Worm (Caenorhabditis elegans) whole organism, late embryonic: Measurements from ENCODE around the gene klc-1.

Experiments used
- ahr-1 ChIP-seq: sonication (generic microtip); optimal IDR thresholded peaks from 2 replicates; lab custom pipeline; 2016; ENCODE audit warnings: missing genetic modification characterization, missing compliant biosample characterization
- ets-4 ChIP-seq: sonication (generic microtip); optimal IDR thresholded peaks from 2 replicates; lab custom pipeline; 2016; ENCODE audit warnings: missing genetic modification characterization, missing compliant biosample characterization
- pag-3 ChIP-seq: sonication (generic microtip); optimal IDR thresholded peaks from 2 replicates; lab custom pipeline; 2016; ENCODE audit warnings: missing compliant biosample characterization, missing genetic modification characterization, borderline replicate concordance
- ttx-3 ChIP-seq: sonication (generic microtip); optimal IDR thresholded peaks from 2 replicates; lab custom pipeline; 2016; ENCODE audit warnings: missing genetic modification reagents, missing genetic modification characterization, missing compliant biosample characterization

DNA sequence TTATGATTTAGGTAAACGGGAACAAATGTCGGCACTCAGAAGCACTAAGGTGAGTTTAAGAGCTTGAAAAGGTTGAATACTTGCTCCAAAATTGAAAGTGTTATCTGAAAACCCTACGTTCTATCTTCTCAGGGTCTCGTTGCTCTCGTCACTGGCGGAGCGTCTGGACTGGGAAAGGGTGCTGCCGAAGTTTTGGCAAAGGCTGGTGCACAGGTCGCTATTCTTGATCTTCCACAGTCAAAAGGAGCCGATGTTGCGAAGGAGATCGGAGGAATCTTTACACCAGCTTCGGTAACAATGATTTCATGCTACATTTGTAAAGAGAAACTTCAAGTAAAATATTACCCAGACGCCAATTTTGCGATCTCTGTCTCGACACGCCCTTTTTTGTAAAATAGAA, 47.7 kb downstream of the klc-1 start, which contains the start of gene ard-1:
- TF ChIP-seq ttx-3 (tag; lab: Kevin White, UChicago), result no peak
- no peak for TF ChIP-seq ets-4
- no peak for TF ChIP-seq pag-3
- TF ChIP-seq ahr-1 (tag; lab: Kevin White, UChicago), result no peak
